Worm (Caenorhabditis elegans) whole organism, L2 larva: Measurements from ENCODE around the gene K02E2.7.

Source experiments
- R02D3.7 ChIP-seq: fragments of 150-350 bp; optimal IDR thresholded peaks from 2 replicates; lab custom pipeline; 2014; ENCODE audit warnings: missing biosample characterization, missing genetic modification characterization
- ama-1 ChIP-seq: fragments of 150-350 bp; optimal IDR thresholded peaks from 2 replicates; lab custom pipeline; 2018; ENCODE audit warnings: inconsistent platforms
- ceh-82 ChIP-seq: fragments of 150-350 bp; optimal IDR thresholded peaks from 2 replicates; lab custom pipeline; 2014; ENCODE audit warnings: missing biosample characterization, missing genetic modification characterization
- elt-3 ChIP-seq: sonication (generic microtip); optimal IDR thresholded peaks from 2 replicates; lab custom pipeline; 2017; ENCODE audit warnings: missing biosample characterization, missing genetic modification characterization
- lsy-2 ChIP-seq, 2 experiments: fragments of 150-350 bp in 1 of 2; sonication (generic microtip) in 1 of 2; optimal IDR thresholded peaks; 2 replicates each; lab custom pipeline; 2014 to 2017; ENCODE audit warnings: missing biosample characterization in 2 of 2, missing genetic modification characterization in 2 of 2
- nhr-11 ChIP-seq: fragments of 150-350 bp; optimal IDR thresholded peaks from 2 replicates; lab custom pipeline; 2014; ENCODE audit warnings: missing biosample characterization, missing genetic modification characterization
- unc-39 ChIP-seq: fragments of 150-350 bp; optimal IDR thresholded peaks from 2 replicates; lab custom pipeline; 2014; ENCODE audit warnings: missing biosample characterization, missing genetic modification characterization
- unc-62 ChIP-seq: fragments of 150-350 bp; optimal IDR thresholded peaks from 2 replicates; lab custom pipeline; 2014; ENCODE audit warnings: missing biosample characterization, missing genetic modification reagents, missing genetic modification characterization
- ztf-11 ChIP-seq: sonication (generic microtip); optimal IDR thresholded peaks from 2 replicates; lab custom pipeline; 2017; ENCODE audit warnings: missing biosample characterization, missing genetic modification characterization

ce11 chrV:20356472-20356871 is 30.4 kb downstream of the K02E2.7 start, which contains the start of gene grd-11:
- no peak for TF ChIP-seq unc-39 (tag; lab: Kevin White, UChicago)
- no peak for TF ChIP-seq unc-62 (GFP tag; lab: Kevin White, UChicago)
- TF ChIP-seq R02D3.7 (tag; lab: Kevin White, UChicago): no peak
- TF ChIP-seq elt-3 (tag; lab: Kevin White, UChicago): no peak
- TF ChIP-seq lsy-2 (tag; optimal IDR thresholded peaks at IDR 0.05; lab: Kevin White, UChicago): no peak
- TF ChIP-seq nhr-11 (tag; lab: Kevin White, UChicago): no peak
- no peak for TF ChIP-seq ama-1 (lab: Kevin White, UChicago)
- TF ChIP-seq ceh-82 (tag; lab: Kevin White, UChicago): no peak
- no peak for TF ChIP-seq ztf-11 (tag; lab: Kevin White, UChicago)
